Fruit fly (Drosophila melanogaster): ENCODE measurements around the gene r2d2.

DNA sequence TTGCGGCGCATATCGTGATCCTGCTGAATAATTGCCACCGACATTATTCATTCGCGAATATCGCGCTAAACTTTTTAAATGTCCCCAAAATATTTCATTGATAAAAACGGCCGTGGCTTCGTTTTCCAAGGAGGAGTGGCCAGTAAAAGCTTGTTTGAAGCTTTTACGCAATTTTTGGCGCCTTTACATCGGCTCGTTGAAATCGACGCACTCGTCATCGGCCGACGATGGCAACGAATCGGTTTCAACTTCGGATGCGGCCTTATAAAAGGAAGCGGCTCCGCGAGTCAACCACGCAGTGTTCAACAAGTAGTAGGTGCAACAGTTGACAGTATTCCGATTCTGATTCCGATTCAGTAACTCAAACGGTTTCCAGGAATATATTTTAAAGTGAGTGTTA is 32.6 kb upstream of the r2d2 start, which contains the start of gene CG7191:
- TF ChIP-seq Ets98B (GFP tag; IDR thresholded peaks at IDR 0.05) (no peak), CG17806 (tag; optimal IDR thresholded peaks at IDR 0.05) (no peak), CG32121 (GFP tag; IDR thresholded peaks at IDR 0.05) (no peak), Snoo (tag; optimal IDR thresholded peaks at IDR 0.05) (no peak), gl (tag; optimal IDR thresholded peaks at IDR 0.05) (no peak), CG8301 (tag; optimal IDR thresholded peaks at IDR 0.05) (no peak), rn (GFP tag; IDR thresholded peaks at IDR 0.05) (no peak), CG9948 (tag; optimal IDR thresholded peaks at IDR 0.05) (no peak), CG13204 (GFP tag; optimal IDR thresholded peaks at IDR 0.05) (no peak)
